Worm (Caenorhabditis elegans) whole organism, L2 larva: ENCODE data around the gene exc-15.
A peak's percentile ranks its signal among the peaks of the same experiment; 100 is the strongest.

ENCODE experiments used
- C34F6.9 ChIP-seq: fragments of 150-350 bp; optimal IDR thresholded peaks from 2 replicates; lab custom pipeline; 2014; ENCODE audit warnings: missing biosample characterization, missing genetic modification characterization
- ZK546.5 ChIP-seq: sonication (generic microtip); optimal IDR thresholded peaks from 2 replicates; lab custom pipeline; 2017; ENCODE audit warnings: missing biosample characterization, missing genetic modification characterization
- aly-2 ChIP-seq: fragments of 150-350 bp; optimal IDR thresholded peaks from 2 replicates; lab custom pipeline; 2014; ENCODE audit warnings: missing biosample characterization, missing genetic modification characterization
- egl-27 ChIP-seq: sonication (generic microtip); optimal IDR thresholded peaks from 3 replicates; lab custom pipeline; 2017; ENCODE audit warnings: missing biosample characterization, missing genetic modification reagents, missing genetic modification characterization
- lin-11 ChIP-seq: fragments of 150-350 bp; sonication (generic microtip); optimal IDR thresholded peaks from 2 replicates; lab custom pipeline; 2014; ENCODE audit warnings: missing biosample characterization, missing genetic modification characterization, inconsistent platforms, mixed read lengths
- lin-39 ChIP-seq: fragments of 150-350 bp; optimal IDR thresholded peaks from 2 replicates; lab custom pipeline; 2014; ENCODE audit warnings: missing biosample characterization, missing genetic modification reagents, missing genetic modification characterization
- lsy-2 ChIP-seq, 2 experiments: fragments of 150-350 bp in 1 of 2; sonication (generic microtip) in 1 of 2; optimal IDR thresholded peaks; 2 replicates each; lab custom pipeline; 2014 to 2017; ENCODE audit warnings: missing biosample characterization in 2 of 2, missing genetic modification characterization in 2 of 2
- mdl-1 ChIP-seq, 2 experiments: fragments of 150-350 bp in 1 of 2; sonication (generic microtip) in 1 of 2; optimal IDR thresholded peaks; 2 replicates each; lab custom pipeline; 2017; ENCODE audit warnings: missing biosample characterization in 2 of 2, missing genetic modification characterization in 2 of 2
- nhr-12 ChIP-seq: fragments of 150-350 bp; optimal IDR thresholded peaks from 2 replicates; lab custom pipeline; 2014; ENCODE audit warnings: missing biosample characterization, missing genetic modification characterization
- nhr-237 ChIP-seq: fragments of 150-350 bp; optimal IDR thresholded peaks from 2 replicates; lab custom pipeline; 2014; ENCODE audit warnings: missing biosample characterization, missing genetic modification characterization
- snpc-4 ChIP-seq: fragments of 150-350 bp; optimal IDR thresholded peaks from 2 replicates; lab custom pipeline; 2014; ENCODE audit warnings: missing biosample characterization, missing genetic modification characterization
- unc-62 ChIP-seq: fragments of 150-350 bp; optimal IDR thresholded peaks from 2 replicates; lab custom pipeline; 2014; ENCODE audit warnings: missing biosample characterization, missing genetic modification reagents, missing genetic modification characterization
- ztf-11 ChIP-seq: sonication (generic microtip); optimal IDR thresholded peaks from 2 replicates; lab custom pipeline; 2017; ENCODE audit warnings: missing biosample characterization, missing genetic modification characterization
- ztf-4 ChIP-seq: fragments of 150-350 bp; optimal IDR thresholded peaks from 2 replicates; lab custom pipeline; 2014; ENCODE audit warnings: missing biosample characterization, missing genetic modification characterization

DNA sequence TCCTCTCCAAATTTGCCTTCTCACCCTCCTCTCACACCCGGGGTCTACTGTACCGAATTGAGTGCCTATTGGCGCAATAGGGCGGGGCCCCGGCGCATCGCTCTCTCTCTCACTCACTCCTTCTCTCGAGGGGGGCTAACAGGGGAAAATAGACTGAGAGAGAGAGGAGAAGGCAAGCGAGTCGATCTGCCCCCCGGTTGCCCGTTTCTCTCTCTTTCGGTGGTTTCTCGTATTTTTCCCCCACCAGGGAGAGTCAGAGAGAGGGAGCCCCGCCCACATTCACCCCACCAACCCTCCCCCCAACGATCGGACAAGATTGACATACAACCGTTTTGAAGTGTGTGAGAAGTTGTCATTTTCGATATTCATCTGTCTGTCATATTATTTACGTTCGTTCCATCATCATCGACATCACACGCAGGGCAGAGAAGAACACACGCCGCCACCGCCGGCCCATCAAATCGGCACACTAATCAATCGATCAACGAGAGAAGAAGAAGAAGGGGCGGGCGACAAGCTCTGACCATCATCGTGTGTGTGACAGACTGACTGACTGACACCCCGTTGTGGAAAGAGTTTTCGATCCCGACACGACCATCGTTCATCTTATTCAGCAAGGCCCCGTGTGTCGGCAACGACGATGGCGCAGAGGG is 16.0 kb downstream of the exc-15 start:
- peak; percentile 90 for TF ChIP-seq unc-62 (GFP tag; lab: Kevin White, UChicago)
- TF ChIP-seq mdl-1 (tag; optimal IDR thresholded peaks at IDR 0.05; lab: Kevin White, UChicago): no peak
- TF ChIP-seq ztf-4 (tag; lab: Kevin White, UChicago): no peak
- TF ChIP-seq egl-27: no peak
- no peak for TF ChIP-seq ztf-11 (tag; lab: Kevin White, UChicago)
- TF ChIP-seq C34F6.9 (tag; lab: Kevin White, UChicago): peak; percentile 34
- TF ChIP-seq lin-39: no peak
- TF ChIP-seq ZK546.5: no peak
- no peak for TF ChIP-seq snpc-4
- no peak for TF ChIP-seq aly-2 (tag; lab: Kevin White, UChicago)
- TF ChIP-seq nhr-12 (tag; lab: Kevin White, UChicago): no peak
- no peak for TF ChIP-seq nhr-237
- no peak for TF ChIP-seq lin-11 (tag; lab: Kevin White, UChicago)
- TF ChIP-seq lsy-2 (tag; optimal IDR thresholded peaks at IDR 0.05; lab: Kevin White, UChicago): peak in 1 of 2 experiments; percentile 85
